Worm (Caenorhabditis elegans): ENCODE results near the gene spp-31.

spp-31 gene

DNA sequence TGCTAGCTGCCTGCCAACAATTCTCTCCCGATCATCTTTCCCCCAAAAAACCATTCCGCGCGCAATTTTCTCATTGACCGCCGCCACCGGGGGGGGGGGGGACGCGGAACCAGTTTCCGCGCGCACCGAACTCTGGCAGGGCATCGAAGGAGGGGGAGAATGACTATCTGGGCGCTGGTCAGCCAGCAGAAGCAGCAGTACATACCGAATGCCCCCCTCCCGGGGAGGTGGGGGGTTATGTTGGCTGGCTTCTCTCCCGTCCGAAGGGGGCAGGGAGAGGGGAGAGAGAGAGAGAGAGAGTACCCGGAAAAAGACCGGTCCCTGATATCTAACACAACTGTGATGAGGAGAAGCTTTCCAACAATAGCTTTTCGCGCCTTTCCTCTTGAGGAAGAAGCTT, 28.7 kb upstream of the spp-31 start (continued):
- TF ChIP-seq lim-7 (GFP tag; IDR thresholded peaks at IDR 0.05) = peak; percentile 20; the same call in 1 of the 2 replicates
- TF ChIP-seq nhr-102 (tag; optimal IDR thresholded peaks at IDR 0.05) = no peak

DNA sequence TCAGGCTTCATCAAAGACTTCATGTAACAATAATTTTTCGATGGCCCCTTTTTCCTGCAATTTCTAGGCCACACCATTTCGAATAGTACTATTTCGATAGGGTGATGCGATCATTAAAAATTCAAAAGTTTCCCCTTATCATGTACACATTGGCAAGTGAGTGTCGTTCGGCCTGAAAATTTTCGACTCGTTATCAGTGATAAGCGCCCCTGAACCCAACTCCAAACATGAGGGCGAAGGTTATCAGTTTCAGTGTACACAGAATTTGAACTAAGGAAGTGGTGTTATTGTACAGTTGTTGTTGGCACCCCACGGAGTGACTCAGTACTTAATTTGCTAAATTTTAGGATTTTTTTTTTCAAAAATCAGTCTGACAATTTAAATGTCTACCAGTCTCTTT, 27.4 kb upstream of the spp-31 start:
- 0 out of 2 replicates have a peak, but pooled peaks have one; percentile 46 for TF ChIP-seq tra-1 (GFP tag; IDR thresholded peaks at IDR 0.05)
- TF ChIP-seq mxl-2 (GFP tag; conservative IDR thresholded peaks at IDR 0.05) = no peak
- peak in 1 of 2 experiments; percentile 94 for TF ChIP-seq unc-62 (GFP tag; optimal IDR thresholded peaks at IDR 0.05 in 1 of 2)
- TF ChIP-seq unc-62 (tag; optimal IDR thresholded peaks at IDR 0.05) = no peak
- TF ChIP-seq nhr-102 (tag; optimal IDR thresholded peaks at IDR 0.05) = no peak
- no peak for TF ChIP-seq nhr-6 (tag; optimal IDR thresholded peaks at IDR 0.05)
- no peak for TF ChIP-seq lir-3 (tag; optimal IDR thresholded peaks at IDR 0.05)
- no peak for TF ChIP-seq unc-130 (GFP tag; optimal IDR thresholded peaks at IDR 0.05)
- no peak for TF ChIP-seq daf-12 (tag; optimal IDR thresholded peaks at IDR 0.05)
- no peak for TF ChIP-seq lin-13 (GFP tag; optimal IDR thresholded peaks at IDR 0.05)
- no peak for TF ChIP-seq skn-1 (tag; optimal IDR thresholded peaks at IDR 0.05)
- TF ChIP-seq F26F4.8 (GFP tag; conservative IDR thresholded peaks at IDR 0.05) = no peak
- no peak for TF ChIP-seq lsy-2 (tag; optimal IDR thresholded peaks at IDR 0.05)
- TF ChIP-seq T26A8.4 (GFP tag; IDR thresholded peaks at IDR 0.05) = no peak
- TF ChIP-seq mxl-3 (GFP tag; optimal IDR thresholded peaks at IDR 0.05) = no peak
- TF ChIP-seq nhr-48 (tag; optimal IDR thresholded peaks at IDR 0.05) = no peak
- TF ChIP-seq jun-1 (tag; optimal IDR thresholded peaks at IDR 0.05) = no peak
- no peak for TF ChIP-seq daf-16 (GFP tag; optimal IDR thresholded peaks at IDR 0.05)
- TF ChIP-seq daf-16 (tag; optimal IDR thresholded peaks at IDR 0.05) = peak; percentile 93
- TF ChIP-seq saeg-2 (GFP tag; IDR thresholded peaks at IDR 0.05) = no peak
- TF ChIP-seq T20F7.1 (GFP tag; optimal IDR thresholded peaks at IDR 0.05) = no peak
- no peak for TF ChIP-seq Y5F2A.4 (GFP tag; optimal IDR thresholded peaks at IDR 0.05)
- no peak for TF ChIP-seq unc-39 (tag; optimal IDR thresholded peaks at IDR 0.05)
- TF ChIP-seq pqm-1 (tag; optimal IDR thresholded peaks at IDR 0.05) = peak; percentile 99
- no peak for TF ChIP-seq ceh-44 (GFP tag; IDR thresholded peaks at IDR 0.05)
- no peak for TF ChIP-seq Y48G9A.11 (GFP tag; IDR thresholded peaks at IDR 0.05)
- TF ChIP-seq php-3 (GFP tag; IDR thresholded peaks at IDR 0.05) = peak; percentile 19; the same call in 1 of the 2 replicates
- TF ChIP-seq dve-1 (tag; optimal IDR thresholded peaks at IDR 0.05; ENCODE audit: insufficient read depth) = peak; percentile 73
- TF ChIP-seq nhr-76 (tag; optimal IDR thresholded peaks at IDR 0.05) = no peak
- TF ChIP-seq tag-97 (GFP tag; IDR thresholded peaks at IDR 0.05) = no peak
- no peak for TF ChIP-seq dmd-9 (GFP tag; IDR thresholded peaks at IDR 0.05)
- TF ChIP-seq gei-8 (GFP tag; optimal IDR thresholded peaks at IDR 0.05) = no peak
- TF ChIP-seq mdt-29 (GFP tag; IDR thresholded peaks at IDR 0.05) = no peak
- no peak for TF ChIP-seq lin-39 (tag; optimal IDR thresholded peaks at IDR 0.05)
- TF ChIP-seq set-16 (GFP tag; IDR thresholded peaks at IDR 0.05) = no peak
- no peak for TF ChIP-seq nhr-10 (tag; optimal IDR thresholded peaks at IDR 0.05)
- no peak for TF ChIP-seq ceh-62 (tag; optimal IDR thresholded peaks at IDR 0.05)
- TF ChIP-seq spr-1 (tag; optimal IDR thresholded peaks at IDR 0.05) = no peak
- peak; percentile 72 for TF ChIP-seq nhr-77 (tag; optimal IDR thresholded peaks at IDR 0.05)
- peak; percentile 100 for TF ChIP-seq nhr-41 (GFP tag; IDR thresholded peaks at IDR 0.05)
- no peak for TF ChIP-seq rbr-2 (tag; optimal IDR thresholded peaks at IDR 0.05)
- no peak for TF ChIP-seq zag-1 (tag; optimal IDR thresholded peaks at IDR 0.05)
- TF ChIP-seq mes-2 (tag; optimal IDR thresholded peaks at IDR 0.05; ENCODE audit: poor library complexity, severe bottlenecking) = no peak
- no peak for TF ChIP-seq spr-3 (GFP tag; optimal IDR thresholded peaks at IDR 0.05)
- TF ChIP-seq Y75B8A.6 (GFP tag; IDR thresholded peaks at IDR 0.05) = no peak
- TF ChIP-seq fkh-10 (GFP tag; optimal IDR thresholded peaks at IDR 0.05) = no peak
- TF ChIP-seq egl-43 (GFP tag; IDR thresholded peaks at IDR 0.05) = no peak
- no peak for TF ChIP-seq lim-7 (GFP tag; IDR thresholded peaks at IDR 0.05)
- no peak for TF ChIP-seq zip-2 (tag; optimal IDR thresholded peaks at IDR 0.05)
- no peak for TF ChIP-seq cey-2 (tag; optimal IDR thresholded peaks at IDR 0.05; ENCODE audit: borderline replicate concordance, insufficient read depth)
- TF ChIP-seq dmd-6 (GFP tag; IDR thresholded peaks at IDR 0.05) = peak; percentile 86
